Worm (Caenorhabditis elegans): Measurements from ENCODE around the gene ttr-34.

The ttr-34 gene

DNA sequence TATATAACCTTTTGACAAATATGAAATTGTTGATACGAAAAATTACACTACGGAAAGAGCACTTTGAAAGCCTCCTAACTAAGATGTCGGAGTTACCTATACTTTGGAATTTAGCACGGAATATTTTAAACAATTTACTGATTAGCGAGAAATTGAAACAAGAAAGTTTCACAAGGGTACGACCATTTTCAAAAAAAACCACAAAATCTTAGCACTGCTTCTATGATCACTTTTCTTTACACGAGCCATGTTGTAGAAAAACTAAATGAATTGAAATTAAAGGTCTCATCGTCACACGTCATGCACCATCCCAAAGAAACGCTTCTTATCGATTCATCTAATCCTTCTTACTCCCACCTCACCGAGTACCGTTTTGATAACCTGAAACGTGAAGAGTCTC lies 4.8 kb upstream of the ttr-34 start, which contains the start of gene F09A5.2:
Gene F09A5.2 (plus strand): TSS at position 301 of the 400 bp plus-strand sequence.
- TF ChIP-seq attf-6 (GFP tag; IDR thresholded peaks at IDR 0.05): no peak
- no peak for TF ChIP-seq K12H6.12 (tag; optimal IDR thresholded peaks at IDR 0.05)
- no peak for TF ChIP-seq madf-3 (GFP tag; IDR thresholded peaks at IDR 0.05)
- TF ChIP-seq ztf-6 (GFP tag; IDR thresholded peaks at IDR 0.05): no peak
- TF ChIP-seq sea-2 (GFP tag; IDR thresholded peaks at IDR 0.05): no peak
- TF ChIP-seq snpc-4 (GFP tag; optimal IDR thresholded peaks at IDR 0.05): no peak
- TF ChIP-seq snpc-4 (tag; optimal IDR thresholded peaks at IDR 0.05): no peak
- no peak for TF ChIP-seq ceh-79 (tag; optimal IDR thresholded peaks at IDR 0.05)
- TF ChIP-seq egl-44 (GFP tag; IDR thresholded peaks at IDR 0.05): no peak
- no peak for TF ChIP-seq F52B5.7 (tag; optimal IDR thresholded peaks at IDR 0.05)
- no peak for TF ChIP-seq mxl-1 (tag; optimal IDR thresholded peaks at IDR 0.05)
- TF ChIP-seq madf-10 (tag; optimal IDR thresholded peaks at IDR 0.05): no peak

DNA sequence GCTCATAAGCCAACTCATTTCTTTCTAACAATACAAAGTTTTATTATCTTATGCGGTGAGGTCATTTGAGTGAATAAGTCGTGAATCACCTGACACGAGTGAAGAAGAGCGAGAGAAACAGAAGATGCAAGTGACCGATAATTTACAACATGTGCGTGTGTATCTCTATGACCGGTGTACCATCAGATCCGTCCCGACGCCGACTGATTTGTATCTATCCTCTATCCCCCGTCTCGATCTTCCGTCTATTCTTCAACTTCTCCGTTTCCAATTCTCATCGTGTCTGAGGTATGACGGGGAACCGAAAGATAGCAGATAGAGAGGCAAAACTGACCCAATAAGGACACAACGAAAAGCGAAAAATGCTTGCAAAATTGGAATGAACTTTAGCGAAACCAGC lies 1.8 kb downstream of the ttr-34 start, which contains the start of gene F09A5.3:
Gene F09A5.3 (plus strand): TSS at position 162 of the 400 bp plus-strand sequence.
- TF ChIP-seq lin-26 (GFP tag; IDR thresholded peaks at IDR 0.05) (no peak), nhr-80 (tag; optimal IDR thresholded peaks at IDR 0.05) (peak; percentile 4)

DNA sequence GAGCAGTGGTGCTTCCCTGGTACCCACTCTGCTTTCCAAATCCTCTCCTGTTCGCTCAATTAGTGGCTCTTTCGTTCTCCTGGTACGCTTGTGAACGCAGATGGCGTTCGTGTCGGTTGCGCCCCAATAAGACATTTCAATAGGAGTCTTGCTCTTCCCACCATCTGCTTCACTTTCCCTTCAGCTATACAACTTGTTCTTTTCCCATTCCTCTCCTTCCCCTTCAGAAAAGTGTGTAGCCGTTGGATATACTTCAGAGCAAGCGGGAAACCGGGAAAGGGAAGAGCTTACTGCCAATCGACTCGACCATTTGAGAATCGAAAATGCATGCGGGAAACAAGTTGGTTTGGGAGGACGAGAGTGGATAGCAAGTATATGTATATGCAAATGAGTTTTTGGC lies 3.6 kb downstream of the ttr-34 start:
- TF ChIP-seq ekl-4 (GFP tag; IDR thresholded peaks at IDR 0.05): 0 out of 2 replicates have a peak, but pooled peaks have one; percentile 17
- no peak for TF ChIP-seq lin-26 (GFP tag; IDR thresholded peaks at IDR 0.05)
- peak; percentile 44; the same call in 1 of the 2 replicates for TF ChIP-seq dox-1 (GFP tag; IDR thresholded peaks at IDR 0.05)
- TF ChIP-seq C06A6.2 (GFP tag; conservative IDR thresholded peaks at IDR 0.05): no peak

DNA sequence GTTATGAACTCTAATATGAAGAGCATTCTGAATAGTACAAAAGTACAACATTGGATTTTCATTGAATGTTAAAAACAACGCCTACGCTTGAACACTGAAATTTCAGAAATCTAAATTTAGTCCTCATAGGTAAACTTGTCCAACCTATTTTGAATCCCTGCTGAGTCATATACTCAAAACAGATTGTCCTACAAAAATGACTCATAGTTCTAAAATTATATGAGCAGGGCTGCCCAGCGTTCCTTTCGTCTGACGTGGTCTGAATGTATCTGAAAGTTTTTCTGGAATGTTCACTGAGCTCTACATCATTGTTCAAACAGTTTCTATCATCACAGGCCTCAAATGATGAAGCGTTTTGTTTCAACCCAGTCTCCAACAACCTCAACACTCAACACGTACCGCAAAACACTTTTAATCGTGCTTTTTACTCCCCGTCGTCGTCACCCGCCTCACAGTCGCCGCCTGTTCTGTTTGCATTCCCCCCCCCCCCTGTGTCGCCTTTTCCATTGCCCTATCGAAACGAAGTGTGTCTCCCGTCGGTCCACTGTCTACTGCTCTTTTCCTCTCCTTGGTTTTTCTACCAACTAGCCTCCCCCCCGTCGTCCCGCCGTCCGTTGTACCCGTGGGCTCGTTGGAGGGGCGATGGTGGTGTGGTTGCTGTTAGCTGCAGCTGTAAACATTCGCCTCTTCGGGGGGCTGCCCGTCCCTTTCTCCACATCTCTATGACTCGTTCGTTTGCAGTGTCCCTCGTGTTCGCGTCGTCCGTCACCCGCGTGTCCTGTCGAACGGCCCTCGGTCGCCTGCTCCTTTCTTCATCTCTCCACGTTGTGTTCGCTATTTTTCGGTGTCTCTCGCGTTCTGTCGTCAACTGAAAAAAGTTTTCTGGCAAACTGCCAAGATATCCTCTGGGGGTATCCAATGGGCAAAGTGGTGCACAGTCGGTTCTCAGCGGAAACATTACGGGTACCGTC lies 4.5 kb downstream of the ttr-34 start:
- TF ChIP-seq lin-54 (GFP tag; optimal IDR thresholded peaks at IDR 0.05): no peak
- TF ChIP-seq ceh-79 (tag; optimal IDR thresholded peaks at IDR 0.05): no peak
- TF ChIP-seq tbp1 (GFP tag; optimal IDR thresholded peaks at IDR 0.05): peak; percentile 13
- TF ChIP-seq ama-1 (optimal IDR thresholded peaks at IDR 0.05): peak; percentile 92
- TF ChIP-seq ama-1 (GFP tag; optimal IDR thresholded peaks at IDR 0.05): no peak
- no peak for TF ChIP-seq xnd-1 (tag; optimal IDR thresholded peaks at IDR 0.05)
- peak; percentile 44 for TF ChIP-seq ekl-4 (GFP tag; IDR thresholded peaks at IDR 0.05)
- TF ChIP-seq lir-1 (GFP tag; conservative IDR thresholded peaks at IDR 0.05): peak; percentile 45; the same call in 1 of the 2 replicates
- TF ChIP-seq rpc-1 (optimal IDR thresholded peaks at IDR 0.05): no peak
- no peak for TF ChIP-seq rpc-1 (tag; optimal IDR thresholded peaks at IDR 0.05)
- TF ChIP-seq C06A6.2 (GFP tag; conservative IDR thresholded peaks at IDR 0.05): no peak; the same call in 1 of the 2 replicates
- TF ChIP-seq ztf-18 (tag; optimal IDR thresholded peaks at IDR 0.05): peak; percentile 45
- no peak for TF ChIP-seq sdz-38 (tag; optimal IDR thresholded peaks at IDR 0.05)
- TF ChIP-seq ztf-26 (tag; optimal IDR thresholded peaks at IDR 0.05): peak; percentile 12
- TF ChIP-seq ceh-40 (GFP tag; IDR thresholded peaks at IDR 0.05): no peak
- no peak for TF ChIP-seq tbx-9 (tag; optimal IDR thresholded peaks at IDR 0.05; ENCODE audit: borderline replicate concordance)
- TF ChIP-seq hrde-1 (tag; optimal IDR thresholded peaks at IDR 0.05; ENCODE audit: borderline replicate concordance): no peak
- TF ChIP-seq ceh-58 (GFP tag; IDR thresholded peaks at IDR 0.05): no peak
- TF ChIP-seq unc-62 (GFP tag; optimal IDR thresholded peaks at IDR 0.05): no peak
- TF ChIP-seq rcor-1 (GFP tag; IDR thresholded peaks at IDR 0.05): no peak; the same call in 1 of the 2 replicates
- TF ChIP-seq snpc-4 (GFP tag; optimal IDR thresholded peaks at IDR 0.05): no peak
- peak in 3 of 4 experiments; percentile 9 to 42 (median 10) for TF ChIP-seq snpc-4 (tag; optimal IDR thresholded peaks at IDR 0.05)
- TF ChIP-seq nhr-80 (tag; optimal IDR thresholded peaks at IDR 0.05): peak; percentile 92
- no peak for TF ChIP-seq nhr-179 (tag; optimal IDR thresholded peaks at IDR 0.05)
- peak; percentile 26 for TF ChIP-seq gei-17 (GFP tag; optimal IDR thresholded peaks at IDR 0.05)
- TF ChIP-seq attf-6 (GFP tag; IDR thresholded peaks at IDR 0.05): no peak
- peak; percentile 2 for TF ChIP-seq T07F8.4 (tag; optimal IDR thresholded peaks at IDR 0.05)
- TF ChIP-seq attf-3 (GFP tag; conservative IDR thresholded peaks at IDR 0.05): no peak
- peak; percentile 61 for TF ChIP-seq attf-5 (GFP tag; optimal IDR thresholded peaks at IDR 0.05)
- TF ChIP-seq egl-44 (GFP tag; IDR thresholded peaks at IDR 0.05): no peak; the same call in 1 of the 2 replicates
- TF ChIP-seq unc-130 (GFP tag; optimal IDR thresholded peaks at IDR 0.05): no peak
- 0 out of 2 replicates have a peak, but pooled peaks have one; percentile 26 for TF ChIP-seq lin-26 (GFP tag; IDR thresholded peaks at IDR 0.05)
- TF ChIP-seq lin-35 (GFP tag; optimal IDR thresholded peaks at IDR 0.05): peak in 1 of 3 experiments; percentile 23
